Fruit fly (Drosophila melanogaster): ENCODE results near the gene Ir94f.

DNA sequence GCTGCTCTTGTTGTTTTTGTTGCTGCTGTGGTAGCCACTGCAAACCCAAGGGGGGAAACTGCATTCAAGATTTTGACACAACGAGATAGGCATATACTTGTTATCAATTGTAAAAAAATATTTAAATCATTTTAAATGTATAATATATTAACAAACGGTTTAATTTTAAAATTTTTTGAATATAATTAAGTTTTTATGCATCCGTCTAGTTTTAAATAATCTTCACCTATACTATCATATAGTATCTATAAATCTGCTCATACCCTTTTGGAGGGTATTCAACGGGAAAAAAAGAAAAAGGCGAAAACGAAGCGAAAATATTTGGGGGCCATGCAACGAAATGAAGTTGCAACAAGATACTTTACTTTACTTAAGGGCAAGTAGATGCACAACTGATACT, 14.8 kb downstream of the Ir94f start:
- TF ChIP-seq CG11617 (GFP tag; optimal IDR thresholded peaks at IDR 0.05) (no peak), ovo (GFP tag; optimal IDR thresholded peaks at IDR 0.05) (no peak), kay (GFP tag; ENCODE audit: borderline replicate concordance) (no peak), CG33017 (tag; optimal IDR thresholded peaks at IDR 0.05) (no peak), toe (GFP tag; optimal IDR thresholded peaks at IDR 0.05) (no peak), CG14711 (tag; optimal IDR thresholded peaks at IDR 0.05) (no peak)
